Worm (Caenorhabditis elegans) whole organism, L2 larva: Measurements from ENCODE around the gene sri-24.

Source experiments
- C34F6.9 ChIP-seq: fragments of 150-350 bp; optimal IDR thresholded peaks from 2 replicates; lab custom pipeline; 2014; ENCODE audit warnings: missing biosample characterization, missing genetic modification characterization
- F13H6.1 ChIP-seq: sonication (generic microtip); optimal IDR thresholded peaks from 2 replicates; lab custom pipeline; 2016; ENCODE audit warnings: missing genetic modification characterization, missing compliant biosample characterization
- R02D3.7 ChIP-seq: fragments of 150-350 bp; optimal IDR thresholded peaks from 2 replicates; lab custom pipeline; 2014; ENCODE audit warnings: missing biosample characterization, missing genetic modification characterization
- Y55F3AM.14 ChIP-seq: fragments of 200-800 bp; sonication (Bioruptor generic); optimal IDR thresholded peaks from 2 replicates; lab custom pipeline; 2018; ENCODE audit warnings: mild to moderate bottlenecking, missing genetic modification characterization, missing compliant biosample characterization
- ZK546.5 ChIP-seq: sonication (generic microtip); optimal IDR thresholded peaks from 2 replicates; lab custom pipeline; 2017; ENCODE audit warnings: missing biosample characterization, missing genetic modification characterization
- alr-1 ChIP-seq: fragments of 150-350 bp; optimal IDR thresholded peaks from 2 replicates; lab custom pipeline; 2014; ENCODE audit warnings: missing biosample characterization, missing genetic modification characterization
- aly-2 ChIP-seq: fragments of 150-350 bp; optimal IDR thresholded peaks from 2 replicates; lab custom pipeline; 2014; ENCODE audit warnings: missing biosample characterization, missing genetic modification characterization
- ama-1 ChIP-seq: fragments of 150-350 bp; optimal IDR thresholded peaks from 2 replicates; lab custom pipeline; 2018; ENCODE audit warnings: inconsistent platforms
- blmp-1 ChIP-seq: sonication (generic microtip); optimal IDR thresholded peaks from 2 replicates; lab custom pipeline; 2017; ENCODE audit warnings: missing genetic modification characterization, mild to moderate bottlenecking, missing compliant biosample characterization, antibody characterized with exemption, moderate library complexity; ENCODE audit not compliant: insufficient read depth
- ceh-16 ChIP-seq: fragments of 150-350 bp; optimal IDR thresholded peaks from 2 replicates; lab custom pipeline; 2014; ENCODE audit warnings: missing biosample characterization, missing genetic modification characterization
- ceh-82 ChIP-seq: fragments of 150-350 bp; optimal IDR thresholded peaks from 2 replicates; lab custom pipeline; 2014; ENCODE audit warnings: missing biosample characterization, missing genetic modification characterization
- crh-2 ChIP-seq: sonication (generic microtip); optimal IDR thresholded peaks from 2 replicates; lab custom pipeline; 2017; ENCODE audit warnings: missing biosample characterization, missing genetic modification characterization
- dmd-4 ChIP-seq: sonication (generic microtip); optimal IDR thresholded peaks from 2 replicates; lab custom pipeline; 2017; ENCODE audit warnings: missing biosample characterization, missing genetic modification characterization
- egl-27 ChIP-seq: sonication (generic microtip); optimal IDR thresholded peaks from 3 replicates; lab custom pipeline; 2017; ENCODE audit warnings: missing biosample characterization, missing genetic modification reagents, missing genetic modification characterization
- elt-1 ChIP-seq: fragments of 150-350 bp; optimal IDR thresholded peaks from 2 replicates; lab custom pipeline; 2014; ENCODE audit warnings: missing biosample characterization, missing genetic modification characterization
- elt-3 ChIP-seq: sonication (generic microtip); optimal IDR thresholded peaks from 2 replicates; lab custom pipeline; 2017; ENCODE audit warnings: missing biosample characterization, missing genetic modification characterization
- fos-1 ChIP-seq: fragments of 150-350 bp; optimal IDR thresholded peaks from 2 replicates; lab custom pipeline; 2014; ENCODE audit warnings: missing biosample characterization, missing genetic modification characterization
- gmeb-1 ChIP-seq: fragments of 150-350 bp; optimal IDR thresholded peaks from 2 replicates; lab custom pipeline; 2014; ENCODE audit warnings: missing biosample characterization, missing genetic modification characterization
- lin-11 ChIP-seq: fragments of 150-350 bp; sonication (generic microtip); optimal IDR thresholded peaks from 2 replicates; lab custom pipeline; 2014; ENCODE audit warnings: missing biosample characterization, missing genetic modification characterization, inconsistent platforms, mixed read lengths
- lin-13 ChIP-seq: fragments of 150-350 bp; optimal IDR thresholded peaks from 2 replicates; lab custom pipeline; 2014; ENCODE audit warnings: missing biosample characterization, missing genetic modification reagents, missing genetic modification characterization
- lin-39 ChIP-seq: fragments of 150-350 bp; optimal IDR thresholded peaks from 2 replicates; lab custom pipeline; 2014; ENCODE audit warnings: missing biosample characterization, missing genetic modification reagents, missing genetic modification characterization
- lsy-2 ChIP-seq, 2 experiments: fragments of 150-350 bp in 1 of 2; sonication (generic microtip) in 1 of 2; optimal IDR thresholded peaks; 2 replicates each; lab custom pipeline; 2014 to 2017; ENCODE audit warnings: missing biosample characterization in 2 of 2, missing genetic modification characterization in 2 of 2
- mab-5 ChIP-seq: fragments of 150-350 bp; optimal IDR thresholded peaks from 2 replicates; lab custom pipeline; 2014; ENCODE audit warnings: missing biosample characterization, missing genetic modification characterization
- mbf-1 ChIP-seq: sonication (generic microtip); optimal IDR thresholded peaks from 2 replicates; lab custom pipeline; 2017; ENCODE audit warnings: missing biosample characterization, missing genetic modification characterization
- mdl-1 ChIP-seq, 2 experiments: fragments of 150-350 bp in 1 of 2; sonication (generic microtip) in 1 of 2; optimal IDR thresholded peaks; 2 replicates each; lab custom pipeline; 2017; ENCODE audit warnings: missing biosample characterization in 2 of 2, missing genetic modification characterization in 2 of 2
- nhr-10 ChIP-seq: sonication (generic microtip); optimal IDR thresholded peaks from 2 replicates; lab custom pipeline; 2017; ENCODE audit warnings: missing biosample characterization, missing genetic modification characterization
- nhr-11 ChIP-seq: fragments of 150-350 bp; optimal IDR thresholded peaks from 2 replicates; lab custom pipeline; 2014; ENCODE audit warnings: missing biosample characterization, missing genetic modification characterization
- nhr-12 ChIP-seq: fragments of 150-350 bp; optimal IDR thresholded peaks from 2 replicates; lab custom pipeline; 2014; ENCODE audit warnings: missing biosample characterization, missing genetic modification characterization
- nhr-129 ChIP-seq: fragments of 150-350 bp; optimal IDR thresholded peaks from 2 replicates; lab custom pipeline; 2014; ENCODE audit warnings: missing biosample characterization, missing genetic modification characterization
- nhr-21 ChIP-seq: fragments of 150-350 bp; optimal IDR thresholded peaks from 2 replicates; lab custom pipeline; 2014; ENCODE audit warnings: missing biosample characterization, missing genetic modification characterization
- nhr-23 ChIP-seq: fragments of 150-350 bp; optimal IDR thresholded peaks from 2 replicates; lab custom pipeline; 2014; ENCODE audit warnings: missing biosample characterization, missing genetic modification reagents, missing genetic modification characterization
- nhr-237 ChIP-seq: fragments of 150-350 bp; optimal IDR thresholded peaks from 2 replicates; lab custom pipeline; 2014; ENCODE audit warnings: missing biosample characterization, missing genetic modification characterization
- nhr-25 ChIP-seq: fragments of 150-350 bp; sonication (generic microtip); optimal IDR thresholded peaks from 3 replicates; lab custom pipeline; 2014; ENCODE audit warnings: missing biosample characterization, missing genetic modification characterization
- nhr-6 ChIP-seq: fragments of 150-350 bp; optimal IDR thresholded peaks from 2 replicates; lab custom pipeline; 2014; ENCODE audit warnings: missing biosample characterization, missing genetic modification characterization
- nhr-77 ChIP-seq: fragments of 150-350 bp; optimal IDR thresholded peaks from 2 replicates; lab custom pipeline; 2014; ENCODE audit warnings: missing biosample characterization, missing genetic modification characterization
- peb-1 ChIP-seq: fragments of 150-350 bp; optimal IDR thresholded peaks from 2 replicates; lab custom pipeline; 2014; ENCODE audit warnings: missing biosample characterization, missing genetic modification characterization
- sem-4 ChIP-seq: fragments of 150-350 bp; optimal IDR thresholded peaks from 2 replicates; lab custom pipeline; 2014; ENCODE audit warnings: missing biosample characterization, missing genetic modification reagents, missing genetic modification characterization
- skn-1 ChIP-seq: sonication (generic microtip); optimal IDR thresholded peaks from 2 replicates; lab custom pipeline; 2017; ENCODE audit warnings: missing biosample characterization, missing genetic modification characterization
- sma-3 ChIP-seq: sonication (generic microtip); optimal IDR thresholded peaks from 2 replicates; lab custom pipeline; 2016; ENCODE audit warnings: missing genetic modification reagents, missing genetic modification characterization, missing compliant biosample characterization
- sma-9 ChIP-seq, 2 experiments: fragments of 150-350 bp in 1 of 2; sonication (generic microtip) in 1 of 2; optimal IDR thresholded peaks; 2 replicates each; lab custom pipeline; 2014 to 2016; ENCODE audit warnings: missing genetic modification characterization in 2 of 2, mild to moderate bottlenecking in 1 of 2, missing biosample characterization in 1 of 2, missing compliant biosample characterization in 1 of 2, missing genetic modification reagents in 1 of 2, moderate library complexity in 1 of 2
- snpc-4 ChIP-seq: fragments of 150-350 bp; optimal IDR thresholded peaks from 2 replicates; lab custom pipeline; 2014; ENCODE audit warnings: missing biosample characterization, missing genetic modification characterization
- unc-39 ChIP-seq: fragments of 150-350 bp; optimal IDR thresholded peaks from 2 replicates; lab custom pipeline; 2014; ENCODE audit warnings: missing biosample characterization, missing genetic modification characterization
- unc-55 ChIP-seq: fragments of 150-350 bp; sonication (generic microtip); optimal IDR thresholded peaks from 3 replicates; lab custom pipeline; 2014; ENCODE audit warnings: missing biosample characterization, missing genetic modification reagents, missing genetic modification characterization
- unc-62 ChIP-seq: fragments of 150-350 bp; optimal IDR thresholded peaks from 2 replicates; lab custom pipeline; 2014; ENCODE audit warnings: missing biosample characterization, missing genetic modification reagents, missing genetic modification characterization
- zag-1 ChIP-seq: fragments of 150-350 bp; optimal IDR thresholded peaks from 2 replicates; lab custom pipeline; 2014; ENCODE audit warnings: missing biosample characterization, missing genetic modification characterization
- ztf-1 ChIP-seq: fragments of 200-800 bp; sonication (Bioruptor generic); conservative IDR thresholded peaks from 2 replicates; pipeline ENCODE4 v1.3.6; 2022; ENCODE audit warnings: missing genetic modification characterization, missing compliant biosample characterization
- ztf-11 ChIP-seq: sonication (generic microtip); optimal IDR thresholded peaks from 2 replicates; lab custom pipeline; 2017; ENCODE audit warnings: missing biosample characterization, missing genetic modification characterization
- ztf-4 ChIP-seq: fragments of 150-350 bp; optimal IDR thresholded peaks from 2 replicates; lab custom pipeline; 2014; ENCODE audit warnings: missing biosample characterization, missing genetic modification characterization

The sri-24 gene

DNA sequence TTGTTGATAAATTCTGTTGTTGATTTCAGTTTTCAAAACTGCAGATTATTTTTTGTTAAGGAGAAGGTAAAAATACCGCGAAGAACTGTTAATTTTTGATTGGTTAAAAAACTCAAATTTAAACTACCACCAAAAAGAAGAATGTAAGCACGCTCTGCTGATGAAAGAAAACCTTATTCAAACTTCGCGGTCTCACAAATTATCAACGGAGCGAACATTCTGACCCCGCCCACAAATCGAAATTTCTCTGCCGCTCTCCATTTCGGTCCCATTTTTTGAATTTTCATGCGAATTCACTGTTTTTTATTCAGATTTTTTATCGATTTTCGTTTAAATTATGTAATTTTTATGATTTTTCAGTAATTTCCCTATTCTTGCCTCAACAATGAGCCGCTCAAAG, 22.4 kb upstream of the sri-24 start, which contains the start of gene cyn-3 (continued):
- TF ChIP-seq dmd-4 (tag; lab: Kevin White, UChicago) (no peak), nhr-77 (tag; lab: Kevin White, UChicago) (peak; percentile 54), F13H6.1 (tag; lab: Kevin White, UChicago) (peak; percentile 85), lin-11 (peak; percentile 91), ZK546.5 (tag; lab: Kevin White, UChicago) (peak; percentile 30), crh-2 (peak; percentile 96), nhr-21 (peak; percentile 85)

DNA sequence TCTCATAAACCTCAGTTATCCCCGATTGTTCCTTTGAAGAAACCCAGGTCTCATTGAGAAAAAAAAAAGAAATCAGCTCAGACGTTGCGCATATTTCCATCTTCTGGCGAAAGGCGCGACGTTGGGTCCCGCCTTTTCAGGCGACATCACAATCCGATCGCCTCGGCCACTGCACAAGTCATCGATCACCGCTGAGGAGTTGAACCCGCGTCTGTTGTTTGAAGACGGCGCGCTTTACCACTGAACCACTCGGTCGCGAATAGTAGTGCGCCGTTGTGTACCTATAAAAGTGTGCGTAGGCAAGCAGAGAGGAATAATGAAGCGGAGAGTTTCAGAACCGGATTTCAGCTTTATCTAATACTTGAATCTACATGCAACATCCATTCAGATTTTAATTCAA, 21.1 kb upstream of the sri-24 start, which contains the start of gene Y75B12B.11:
TSS of gene Y75B12B.11 (plus strand) at position 394 of the 400 bp plus-strand sequence.
- TF ChIP-seq gmeb-1 (tag; lab: Kevin White, UChicago) (peak; percentile 76), nhr-12 (tag; lab: Kevin White, UChicago) (no peak), nhr-11 (no peak), Y55F3AM.14 (GFP tag; lab: Kevin White, UChicago) (peak; percentile 77), fos-1 (tag; lab: Kevin White, UChicago) (peak; percentile 67), nhr-6 (tag; lab: Kevin White, UChicago) (no peak), C34F6.9 (tag; lab: Kevin White, UChicago) (peak; percentile 62), dmd-4 (tag; lab: Kevin White, UChicago) (no peak), snpc-4 (tag; lab: Kevin White, UChicago) (peak; percentile 55), sem-4 (peak; percentile 75), aly-2 (no peak), elt-1 (no peak), mbf-1 (no peak), egl-27 (peak; percentile 56), mab-5 (tag; lab: Kevin White, UChicago) (peak; percentile 2), alr-1 (tag; lab: Kevin White, UChicago) (no peak), sma-3 (GFP tag; lab: Kevin White, UChicago) (peak; percentile 80), nhr-129 (tag; lab: Kevin White, UChicago) (peak; percentile 88), blmp-1 (tag; lab: Kevin White, UChicago) (peak; percentile 32), zag-1 (tag; lab: Kevin White, UChicago) (no peak), unc-62 (GFP tag; lab: Kevin White, UChicago) (no peak), nhr-10 (tag; lab: Kevin White, UChicago) (no peak), ztf-4 (peak; percentile 70), crh-2 (peak; percentile 82), nhr-25 (tag; lab: Kevin White, UChicago) (no peak), mdl-1 (tag; optimal IDR thresholded peaks at IDR 0.05; lab: Kevin White, UChicago) (no peak), nhr-77 (tag; lab: Kevin White, UChicago) (no peak), lsy-2 (tag; optimal IDR thresholded peaks at IDR 0.05; lab: Kevin White, UChicago) (peak; percentile 25 to 63), unc-39 (tag; lab: Kevin White, UChicago) (no peak), unc-55 (GFP tag; lab: Kevin White, UChicago) (peak; percentile 73), peb-1 (no peak), F13H6.1 (tag; lab: Kevin White, UChicago) (peak; percentile 69), ceh-82 (tag; lab: Kevin White, UChicago) (no peak), elt-3 (tag; lab: Kevin White, UChicago) (no peak), ceh-16 (peak; percentile 33), ZK546.5 (tag; lab: Kevin White, UChicago) (no peak), ztf-11 (no peak), sma-9 (GFP tag; optimal IDR thresholded peaks at IDR 0.05; lab: Kevin White, UChicago) (peak; percentile 83), sma-9 (tag; optimal IDR thresholded peaks at IDR 0.05; lab: Kevin White, UChicago) (no peak), nhr-21 (peak; percentile 81), skn-1 (tag; lab: Kevin White, UChicago) (no peak), R02D3.7 (tag; lab: Kevin White, UChicago) (no peak), ama-1 (lab: Kevin White, UChicago) (peak; percentile 89), lin-11 (peak; percentile 66), nhr-23 (tag; lab: Kevin White, UChicago) (no peak), lin-39 (no peak), nhr-237 (no peak), lin-13 (GFP tag; lab: Kevin White, UChicago) (peak; percentile 76), ztf-1 (no peak)
